Worm (Caenorhabditis elegans): ENCODE measurements around the gene dmd-5.

DNA sequence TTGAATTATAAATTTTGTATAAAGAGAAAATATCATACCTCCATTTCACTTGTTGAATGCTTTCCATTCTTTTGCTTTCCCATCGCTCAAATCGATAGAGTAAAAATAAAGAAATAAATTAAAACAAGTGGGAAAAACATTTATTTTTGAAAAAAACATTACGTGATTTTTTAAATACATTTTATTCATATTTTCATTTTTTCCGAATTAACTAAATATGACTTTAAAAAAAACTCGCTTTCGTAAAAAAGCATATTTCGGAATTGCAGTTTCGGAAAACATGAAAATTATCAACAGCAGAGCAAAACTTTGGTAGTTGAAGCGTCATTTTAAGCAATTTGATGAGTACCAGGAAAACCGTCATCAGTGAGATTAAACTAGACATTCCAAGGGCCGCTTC lies 25.5 kb upstream of the dmd-5 start, which contains the start of gene K05F1.8:
- TF ChIP-seq mab-5 (tag; optimal IDR thresholded peaks at IDR 0.05), result no peak
- TF ChIP-seq snpc-4 (tag; optimal IDR thresholded peaks at IDR 0.05), result no peak
- TF ChIP-seq nhr-76 (tag; optimal IDR thresholded peaks at IDR 0.05), result no peak
- TF ChIP-seq lsy-2 (tag; optimal IDR thresholded peaks at IDR 0.05), result no peak
- no peak for TF ChIP-seq ceh-43 (GFP tag; optimal IDR thresholded peaks at IDR 0.05)
- TF ChIP-seq elt-3 (tag; optimal IDR thresholded peaks at IDR 0.05), result no peak
- TF ChIP-seq elt-1 (tag; optimal IDR thresholded peaks at IDR 0.05; ENCODE audit: borderline replicate concordance, insufficient read depth), result no peak
- TF ChIP-seq sptf-1 (tag; optimal IDR thresholded peaks at IDR 0.05), result no peak
- TF ChIP-seq bed-3 (GFP tag; optimal IDR thresholded peaks at IDR 0.05), result no peak

Measured in whole organism, mixed stage, embryonic.